Worm (Caenorhabditis elegans) whole organism, young adult: Measurements from ENCODE around the gene txt-17.

Experiments
- F57C9.4 ChIP-seq: sonication (generic microtip); optimal IDR thresholded peaks from 2 replicates; lab custom pipeline; 2017; ENCODE audit warnings: mild to moderate bottlenecking, missing genetic modification characterization, missing compliant biosample characterization
- lag-1 ChIP-seq: fragments of 200-800 bp; sonication (Bioruptor generic); IDR thresholded peaks from 2 replicates; pipeline ENCODE4 v1.3.6; 2022; ENCODE audit warnings: missing genetic modification reagents, missing genetic modification characterization, missing compliant biosample characterization
- lin-35 ChIP-seq, 3 experiments: fragments of 150-350 bp in 2 of 3; sonication (generic microtip) in 1 of 3; optimal IDR thresholded peaks; 2 replicates each; lab custom pipeline; 2014 to 2018; ENCODE audit warnings: missing biosample characterization in 3 of 3, missing genetic modification characterization in 3 of 3, missing genetic modification reagents in 3 of 3

DNA sequence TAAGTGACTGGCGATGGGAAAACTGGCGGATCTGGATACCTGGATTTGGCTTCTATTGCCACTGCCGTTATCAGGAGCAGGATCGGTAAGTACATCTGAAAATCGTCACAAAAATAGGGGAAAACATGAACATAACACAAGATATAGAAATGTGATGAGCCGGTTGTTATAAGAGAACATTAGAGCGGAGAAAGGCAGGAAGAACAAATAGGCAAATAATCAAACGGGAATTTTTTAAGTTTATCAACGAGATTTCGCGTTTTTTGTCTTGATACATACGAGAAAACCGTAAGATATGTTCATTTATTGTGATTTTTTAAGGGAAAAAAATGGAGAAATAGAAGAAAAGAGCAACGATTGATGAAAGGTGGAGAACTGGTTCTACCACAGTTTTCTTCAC, 12.2 kb upstream of the txt-17 start, which contains the start of gene Y57E12AR.1:
- TF ChIP-seq F57C9.4 (tag; lab: Kevin White, UChicago) = no peak
- TF ChIP-seq lag-1 (GFP tag; lab: Robert Waterston, UW) = no peak
- TF ChIP-seq lin-35 (GFP tag; optimal IDR thresholded peaks at IDR 0.05; lab: Kevin White, UChicago) = no peak
